Fruit fly (Drosophila melanogaster) whole organism, embryonic: Measurements from ENCODE around the gene CG16753.

ENCODE experiments used
- Asciz ChIP-seq: fragments of 200-800 bp; sonication (Bioruptor generic); optimal IDR thresholded peaks from 2 replicates; lab custom pipeline; 2017; ENCODE audit warnings: missing biosample characterization, mild to moderate bottlenecking, missing genetic modification characterization, missing genetic modification reagents
- CG11247 ChIP-seq: fragments of 200-800 bp; sonication (Bioruptor generic); IDR thresholded peaks from 2 replicates; pipeline ENCODE4 v1.3.6; 2022; ENCODE audit warnings: missing biosample characterization, missing genetic modification characterization
- CG1233 ChIP-seq: fragments of 200-800 bp; sonication (Bioruptor generic); optimal IDR thresholded peaks from 4 replicates; lab custom pipeline; 2018; ENCODE audit warnings: missing biosample characterization, mild to moderate bottlenecking, missing genetic modification characterization
- CG12744 ChIP-seq: fragments of 200-800 bp; sonication (Bioruptor generic); optimal IDR thresholded peaks from 2 replicates; lab custom pipeline; 2016; ENCODE audit warnings: missing biosample characterization, missing genetic modification characterization
- CG17385 ChIP-seq: fragments of 200-800 bp; sonication (Bioruptor generic); optimal IDR thresholded peaks from 3 replicates; lab custom pipeline; 2018; ENCODE audit warnings: missing biosample characterization, mild to moderate bottlenecking, missing genetic modification characterization
- CG17912 ChIP-seq: fragments of 200-800 bp; sonication (Bioruptor generic); optimal IDR thresholded peaks from 2 replicates; lab custom pipeline; 2018; ENCODE audit warnings: missing biosample characterization, mild to moderate bottlenecking, missing genetic modification characterization
- CG3065 ChIP-seq: fragments of 200-800 bp; sonication (Bioruptor generic); optimal IDR thresholded peaks from 2 replicates; lab custom pipeline; 2016; ENCODE audit warnings: missing biosample characterization, missing genetic modification characterization
- CG32532 ChIP-seq: fragments of 200-800 bp; sonication (Bioruptor generic); IDR thresholded peaks from 2 replicates; pipeline ENCODE4 v1.3.6; 2022; ENCODE audit warnings: missing biosample characterization, missing genetic modification characterization
- CG3847 ChIP-seq: fragments of 200-800 bp; sonication (Bioruptor generic); IDR thresholded peaks from 2 replicates; pipeline ENCODE4 v1.3.6; 2022; ENCODE audit warnings: missing biosample characterization, missing genetic modification characterization
- CG3995 ChIP-seq: fragments of 200-800 bp; sonication (Bioruptor generic); optimal IDR thresholded peaks from 3 replicates; lab custom pipeline; 2016; ENCODE audit warnings: missing biosample characterization, missing genetic modification characterization
- CG4707 ChIP-seq: fragments of 200-800 bp; sonication (Bioruptor generic); optimal IDR thresholded peaks from 2 replicates; lab custom pipeline; 2018; ENCODE audit warnings: missing biosample characterization, mild to moderate bottlenecking, missing genetic modification characterization, moderate library complexity
- CG4820 ChIP-seq: fragments of 200-800 bp; sonication (Bioruptor generic); optimal IDR thresholded peaks from 3 replicates; lab custom pipeline; 2016; ENCODE audit warnings: missing biosample characterization, missing genetic modification characterization
- CG5180 ChIP-seq: fragments of 200-800 bp; sonication (Bioruptor generic); optimal IDR thresholded peaks from 3 replicates; lab custom pipeline; 2017; ENCODE audit warnings: missing biosample characterization, missing genetic modification characterization, mild to moderate bottlenecking, moderate library complexity, missing genetic modification reagents
- CG5245 ChIP-seq: fragments of 200-800 bp; sonication (Bioruptor generic); optimal IDR thresholded peaks from 3 replicates; lab custom pipeline; 2016; ENCODE audit warnings: missing biosample characterization, missing genetic modification characterization
- CG6272 ChIP-seq: fragments of 200-800 bp; sonication (Bioruptor generic); IDR thresholded peaks from 2 replicates; pipeline ENCODE4 v1.3.6; 2022; ENCODE audit warnings: missing biosample characterization, missing genetic modification characterization
- CG7839 ChIP-seq: fragments of 200-800 bp; sonication (Bioruptor generic); optimal IDR thresholded peaks from 3 replicates; lab custom pipeline; 2018; ENCODE audit warnings: missing biosample characterization, mild to moderate bottlenecking, missing genetic modification characterization, moderate library complexity
- CG8924 ChIP-seq: fragments of 200-800 bp; optimal IDR thresholded peaks from 3 replicates; lab custom pipeline; 2019; ENCODE audit warnings: missing biosample characterization, mild to moderate bottlenecking, missing genetic modification characterization, moderate library complexity
- CHES-1-like ChIP-seq: fragments of 200-800 bp; sonication (Bioruptor generic); optimal IDR thresholded peaks from 2 replicates; lab custom pipeline; 2016; ENCODE audit warnings: missing biosample characterization, missing genetic modification characterization
- Dek ChIP-seq: fragments of 200-800 bp; sonication (Bioruptor generic); optimal IDR thresholded peaks from 3 replicates; lab custom pipeline; 2019; ENCODE audit warnings: missing biosample characterization, mild to moderate bottlenecking, missing genetic modification characterization, moderate library complexity
- H15 ChIP-seq: fragments of 200-800 bp; sonication (Bioruptor generic); IDR thresholded peaks from 3 replicates; pipeline ENCODE4 v1.3.6; 2022; ENCODE audit warnings: missing biosample characterization, missing genetic modification characterization
- Hand ChIP-seq: fragments of 200-800 bp; sonication (Bioruptor generic); optimal IDR thresholded peaks from 2 replicates; lab custom pipeline; 2017; ENCODE audit warnings: mild to moderate bottlenecking, missing biosample characterization, missing genetic modification reagents, missing genetic modification characterization
- HmgD ChIP-seq: fragments of 200-800 bp; sonication (Bioruptor generic); optimal IDR thresholded peaks from 3 replicates; lab custom pipeline; 2016; ENCODE audit warnings: missing biosample characterization, missing genetic modification characterization
- Hr78 ChIP-seq, 2 experiments: fragments of 200-800 bp in 1 of 2; fragments of >200 bp in 1 of 2; sonication (Bioruptor generic) in 1 of 2; optimal IDR thresholded peaks; 2 replicates each; lab custom pipeline; 2017 to 2019; ENCODE audit warnings: missing biosample characterization in 2 of 2, missing genetic modification characterization in 2 of 2, mild to moderate bottlenecking in 1 of 2, moderate library complexity in 1 of 2
- Lhr ChIP-seq: fragments of 200-800 bp; sonication (Bioruptor generic); optimal IDR thresholded peaks from 3 replicates; lab custom pipeline; 2017; ENCODE audit warnings: mild to moderate bottlenecking, missing biosample characterization, missing genetic modification reagents, missing genetic modification characterization
- Lim3 ChIP-seq: fragments of 200-800 bp; sonication (Bioruptor generic); IDR thresholded peaks from 2 replicates; pipeline ENCODE4 v1.3.6; 2022; ENCODE audit warnings: missing biosample characterization, missing genetic modification characterization
- MESR4 ChIP-seq: fragments of 200-800 bp; sonication (Bioruptor generic); optimal IDR thresholded peaks from 2 replicates; lab custom pipeline; 2018; ENCODE audit warnings: missing biosample characterization, mild to moderate bottlenecking, missing genetic modification characterization, moderate library complexity
- Opbp ChIP-seq: fragments of 200-800 bp; sonication (Bioruptor generic); IDR thresholded peaks from 3 replicates; pipeline ENCODE4 v1.3.6; 2022; ENCODE audit warnings: missing biosample characterization, missing genetic modification characterization; ENCODE audit not compliant: partially characterized antibody
- TFAM ChIP-seq: fragments of 200-800 bp; sonication (Bioruptor generic); optimal IDR thresholded peaks from 2 replicates; lab custom pipeline; 2017; ENCODE audit warnings: missing biosample characterization, missing genetic modification characterization, inconsistent platforms
- bsh ChIP-seq, 2 experiments: fragments of 200-800 bp; sonication (Bioruptor generic); optimal IDR thresholded peaks; 2 replicates each; lab custom pipeline; 2017 to 2018; ENCODE audit warnings: mild to moderate bottlenecking in 2 of 2, missing biosample characterization in 2 of 2, missing genetic modification characterization in 2 of 2, moderate library complexity in 1 of 2
- caup ChIP-seq: fragments of 200-800 bp; sonication (Bioruptor generic); optimal IDR thresholded peaks from 3 replicates; lab custom pipeline; 2017; ENCODE audit warnings: missing biosample characterization, mild to moderate bottlenecking, missing genetic modification characterization, moderate library complexity; ENCODE audit not compliant: severe bottlenecking
- crol ChIP-seq: fragments of 200-800 bp; sonication (Bioruptor generic); IDR thresholded peaks from 2 replicates; pipeline ENCODE4 v1.3.6; 2022; ENCODE audit warnings: missing biosample characterization, missing genetic modification characterization
- dan ChIP-seq: fragments of 200-800 bp; sonication (Bioruptor generic); IDR thresholded peaks from 2 replicates; pipeline ENCODE4 v1.3.6; 2022; ENCODE audit warnings: missing biosample characterization, missing genetic modification characterization
- dpn ChIP-seq, 2 experiments: fragments of 200-800 bp; sonication (Bioruptor generic); optimal IDR thresholded peaks; 3 replicates each; lab custom pipeline; 2016; ENCODE audit warnings: missing biosample characterization in 2 of 2, missing genetic modification characterization in 2 of 2
- eyg ChIP-seq: fragments of 200-800 bp; sonication (Bioruptor generic); optimal IDR thresholded peaks from 3 replicates; lab custom pipeline; 2016; ENCODE audit warnings: missing biosample characterization, missing genetic modification characterization
- fd3F ChIP-seq: fragments of 200-800 bp; sonication (Bioruptor generic); optimal IDR thresholded peaks from 2 replicates; lab custom pipeline; 2018; ENCODE audit warnings: missing biosample characterization, mild to moderate bottlenecking, missing genetic modification characterization, moderate library complexity
- fru ChIP-seq: fragments of >200 bp; optimal IDR thresholded peaks from 2 replicates; lab custom pipeline; 2017
- ham ChIP-seq: fragments of 200-800 bp; sonication (Bioruptor generic); IDR thresholded peaks from 2 replicates; pipeline ENCODE4 v1.3.6; 2022; ENCODE audit warnings: missing biosample characterization, missing genetic modification characterization
- hb ChIP-seq: fragments of 200-800 bp; sonication (Bioruptor generic); IDR thresholded peaks from 3 replicates; pipeline ENCODE4 v1.3.6; 2022; ENCODE audit warnings: missing biosample characterization, missing genetic modification characterization; ENCODE audit not compliant: partially characterized antibody
- hbn ChIP-seq: fragments of 200-800 bp; sonication (Bioruptor generic); IDR thresholded peaks from 2 replicates; pipeline ENCODE4 v1.3.6; 2022; ENCODE audit warnings: missing biosample characterization, missing genetic modification characterization; ENCODE audit not compliant: partially characterized antibody
- jigr1 ChIP-seq: fragments of 200-800 bp; sonication (Bioruptor generic); IDR thresholded peaks from 3 replicates; pipeline ENCODE4 v1.3.6; 2022; ENCODE audit warnings: missing biosample characterization, missing genetic modification characterization
- lov ChIP-seq, 2 experiments: fragments of 200-800 bp in 1 of 2; fragments of >200 bp in 1 of 2; sonication (Bioruptor generic) in 1 of 2; IDR thresholded peaks in 1 of 2; optimal IDR thresholded peaks in 1 of 2; 2 replicates in 1 of 2; 3 replicates in 1 of 2; pipeline versions ENCODE4 v1.3.6 to Lab custom; 2017 to 2022; ENCODE audit warnings: missing biosample characterization in 1 of 2, missing genetic modification characterization in 1 of 2
- mam ChIP-seq: fragments of 200-800 bp; sonication (Bioruptor generic); optimal IDR thresholded peaks from 3 replicates; lab custom pipeline; 2016; ENCODE audit warnings: missing biosample characterization, missing genetic modification characterization
- org-1 ChIP-seq: fragments of 200-800 bp; sonication (Bioruptor generic); optimal IDR thresholded peaks from 2 replicates; lab custom pipeline; 2017; ENCODE audit warnings: missing biosample characterization, missing genetic modification characterization
- otp ChIP-seq: fragments of 200-800 bp; sonication (Bioruptor generic); IDR thresholded peaks from 3 replicates; pipeline ENCODE4, ENCODE4 v1.3.6; 2022; ENCODE audit warnings: missing biosample characterization, missing genetic modification characterization
- ranshi ChIP-seq: fragments of 200-800 bp; sonication (Bioruptor generic); IDR thresholded peaks from 2 replicates; pipeline ENCODE4 v1.3.6; 2022; ENCODE audit warnings: missing biosample characterization, missing genetic modification characterization
- so ChIP-seq: fragments of 200-800 bp; sonication (Bioruptor generic); IDR thresholded peaks from 3 replicates; pipeline ENCODE4 v1.3.6; 2022; ENCODE audit warnings: missing biosample characterization, missing genetic modification characterization
- stwl ChIP-seq: fragments of 200-800 bp; sonication (Bioruptor generic); optimal IDR thresholded peaks from 3 replicates; lab custom pipeline; 2018; ENCODE audit warnings: missing biosample characterization, mild to moderate bottlenecking, missing genetic modification characterization, moderate library complexity
- tgo ChIP-seq: fragments of 200-800 bp; sonication (Bioruptor generic); IDR thresholded peaks from 3 replicates; pipeline ENCODE4 v1.3.6; 2022; ENCODE audit warnings: missing biosample characterization, missing genetic modification characterization
- vfl ChIP-seq: fragments of 200-800 bp; sonication (Bioruptor generic); optimal IDR thresholded peaks from 2 replicates; lab custom pipeline; 2016; ENCODE audit warnings: missing biosample characterization, missing genetic modification characterization

Gene CG16753

dm6 chr3L:3077568-3078107 is 22.8 kb downstream of the CG16753 start:
- TF ChIP-seq CG4707 (GFP tag; lab: Kevin White, UChicago) (no peak), vfl (GFP tag; lab: Kevin White, UChicago) (peak; percentile 13), CG8924 (tag; lab: Kevin White, UChicago) (no peak), eyg (peak; percentile 5), CG4820 (GFP tag; lab: Kevin White, UChicago) (no peak), CG3065 (no peak), hb (GFP tag; lab: Robert Waterston, UW) (no peak), org-1 (GFP tag; lab: Kevin White, UChicago) (peak; percentile 39), so (GFP tag; lab: Robert Waterston, UW) (peak; percentile 64; the same call in 2 of the 3 replicates), caup (peak; percentile 77), Hr78 (GFP tag; optimal IDR thresholded peaks at IDR 0.05; lab: Kevin White, UChicago) (peak in 1 of 2 experiments; percentile 89), tgo (GFP tag; lab: Robert Waterston, UW) (no peak), CG3847 (GFP tag; lab: Robert Waterston, UW) (peak; percentile 28; the same call in 1 of the 2 replicates), MESR4 (GFP tag; lab: Kevin White, UChicago) (no peak), CG3995 (GFP tag; lab: Kevin White, UChicago) (peak; percentile 93), jigr1 (GFP tag; lab: Robert Waterston, UW) (no peak), Asciz (GFP tag; lab: Kevin White, UChicago) (peak; percentile 48), lov (optimal IDR thresholded peaks at IDR 0.05; lab: Kevin White, UChicago) (no peak), lov (GFP tag; IDR thresholded peaks at IDR 0.05; lab: Robert Waterston, UW) (peak; percentile 73; the same call in 1 of the 3 replicates), Lim3 (GFP tag; lab: Robert Waterston, UW) (no peak), CG12744 (GFP tag; lab: Kevin White, UChicago) (peak; percentile 4), crol (GFP tag; lab: Robert Waterston, UW) (peak; percentile 72), ranshi (GFP tag; lab: Robert Waterston, UW) (peak; percentile 4; the same call in 1 of the 2 replicates), dpn (GFP tag; optimal IDR thresholded peaks at IDR 0.05; lab: Kevin White, UChicago) (peak in 1 of 2 experiments; percentile 13), stwl (tag; lab: Kevin White, UChicago) (no peak), CG1233 (no peak), CG5180 (peak; percentile 81), CG32532 (peak; percentile 69), HmgD (GFP tag; lab: Kevin White, UChicago) (peak; percentile 5), CG17912 (GFP tag; lab: Kevin White, UChicago) (peak; percentile 44), H15 (GFP tag; lab: Robert Waterston, UW) (0 out of 3 replicates have a peak, but pooled peaks have one; percentile 35), fru (no peak), TFAM (GFP tag; lab: Kevin White, UChicago) (no peak), CG7839 (tag; lab: Kevin White, UChicago) (no peak), bsh (GFP tag; optimal IDR thresholded peaks at IDR 0.05; lab: Kevin White, UChicago) (peak in 1 of 2 experiments; percentile 87), Opbp (GFP tag; lab: Robert Waterston, UW) (no peak; the same call in 2 of the 3 replicates), CG17385 (peak; percentile 35), mam (peak; percentile 16), dan (GFP tag; lab: Robert Waterston, UW) (no peak), Lhr (GFP tag; lab: Kevin White, UChicago) (no peak), otp (peak; percentile 62; the same call in 1 of the 3 replicates), CG11247 (GFP tag; lab: Robert Waterston, UW) (peak; percentile 57), ham (GFP tag; lab: Robert Waterston, UW) (no peak), fd3F (no peak), Dek (tag; lab: Kevin White, UChicago) (peak; percentile 45), Hand (peak; percentile 49), CG6272 (0 out of 2 replicates have a peak, but pooled peaks have one; percentile 13), CHES-1-like (peak; percentile 63), CG5245 (GFP tag; lab: Kevin White, UChicago) (peak; percentile 14), hbn (no peak)
